Worm (Caenorhabditis elegans): ENCODE measurements around the gene ipla-1.

- TF ChIP-seq ceh-43 (GFP tag; optimal IDR thresholded peaks at IDR 0.05): no peak
- no peak for TF ChIP-seq drap-1 (GFP tag; optimal IDR thresholded peaks at IDR 0.05)
- TF ChIP-seq elt-3 (tag; optimal IDR thresholded peaks at IDR 0.05): no peak
- no peak for TF ChIP-seq pha-4 (tag; optimal IDR thresholded peaks at IDR 0.05)
- no peak for TF ChIP-seq unc-39 (tag; optimal IDR thresholded peaks at IDR 0.05)
- no peak for TF ChIP-seq nhr-237 (tag; optimal IDR thresholded peaks at IDR 0.05)
- no peak for TF ChIP-seq lsy-2 (tag; optimal IDR thresholded peaks at IDR 0.05)
- no peak for TF ChIP-seq nhr-12 (tag; optimal IDR thresholded peaks at IDR 0.05)
- no peak for TF ChIP-seq ztf-11 (tag; optimal IDR thresholded peaks at IDR 0.05)
- no peak for TF ChIP-seq ces-1 (GFP tag; optimal IDR thresholded peaks at IDR 0.05)
Observed at ce11 chrII:4550783-4551182, 50.4 kb downstream of the ipla-1 start, which contains the start of gene K07E1.1.
